Worm (Caenorhabditis elegans) whole organism, L4/young adult: ENCODE results near the gene taf-6.2.

ENCODE experiments used
- dao-5 ChIP-seq: sonication (generic microtip); optimal IDR thresholded peaks from 2 replicates; lab custom pipeline; 2016; ENCODE audit warnings: missing genotype, missing genetic modification characterization, moderate library complexity, missing compliant biosample characterization
- him-1 ChIP-seq: sonication (generic microtip); optimal IDR thresholded peaks from 2 replicates; lab custom pipeline; 2016; ENCODE audit warnings: missing genotype, missing genetic modification reagents, missing genetic modification characterization, missing compliant biosample characterization

- TF ChIP-seq dao-5 (tag; lab: Kevin White, UChicago) (no peak), him-1 (tag; lab: Kevin White, UChicago) (no peak)
These were observed 41.7 kb upstream of the taf-6.2 start for ce11 chrIV:3736244-3736643.
